Worm (Caenorhabditis elegans) whole organism, mixed stage, embryonic: ENCODE data around the gene gst-24.

Experiments
- lsy-2 ChIP-seq: fragments of 150-350 bp; optimal IDR thresholded peaks from 2 replicates; lab custom pipeline; 2014; ENCODE audit warnings: missing biosample characterization, missing genetic modification characterization
- nhr-2 ChIP-seq: fragments of 150-350 bp; optimal IDR thresholded peaks from 2 replicates; lab custom pipeline; 2014; ENCODE audit warnings: missing biosample characterization, missing genetic modification characterization
- nhr-237 ChIP-seq: fragments of 150-350 bp; optimal IDR thresholded peaks from 2 replicates; lab custom pipeline; 2014; ENCODE audit warnings: missing biosample characterization, missing genetic modification characterization
- nhr-76 ChIP-seq: sonication (generic microtip); optimal IDR thresholded peaks from 2 replicates; lab custom pipeline; 2017; ENCODE audit warnings: missing biosample characterization, missing genetic modification characterization
- pha-4 ChIP-seq: fragments of 150-350 bp; optimal IDR thresholded peaks from 2 replicates; lab custom pipeline; 2018; ENCODE audit warnings: missing biosample characterization, missing genetic modification reagents, missing genetic modification characterization
- sem-2 ChIP-seq: fragments of 200-800 bp; sonication (Bioruptor generic); optimal IDR thresholded peaks from 2 replicates; lab custom pipeline; 2018; ENCODE audit warnings: mild to moderate bottlenecking, missing genetic modification characterization, missing compliant biosample characterization
- unc-62 ChIP-seq: fragments of 150-350 bp; optimal IDR thresholded peaks from 2 replicates; lab custom pipeline; 2014; ENCODE audit warnings: missing biosample characterization, missing genetic modification reagents, missing genetic modification characterization
- ztf-11 ChIP-seq: fragments of 150-350 bp; optimal IDR thresholded peaks from 2 replicates; lab custom pipeline; 2014; ENCODE audit warnings: missing biosample characterization, missing genetic modification characterization

DNA sequence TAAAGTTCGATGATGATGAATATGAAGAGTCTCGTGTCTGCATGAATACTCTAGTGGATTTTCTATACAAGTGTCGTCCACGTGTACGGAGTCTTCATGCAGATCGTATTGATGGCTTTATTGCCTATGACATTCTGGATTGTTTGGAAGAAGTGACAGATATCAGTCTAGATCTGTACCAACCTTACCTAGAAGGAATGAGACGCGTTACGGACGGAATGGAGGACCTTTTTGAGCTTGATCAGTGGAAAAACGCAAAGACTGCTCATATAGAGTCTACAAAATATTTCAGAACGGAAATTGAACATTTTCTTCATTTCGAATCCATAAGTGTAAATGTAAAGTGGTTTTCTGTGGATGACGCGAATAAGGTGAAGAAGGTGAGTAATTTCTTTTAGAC, 37.1 kb upstream of the gst-24 start, which contains the start of gene fbxa-169:
- no peak for TF ChIP-seq nhr-76 (tag; lab: Kevin White, UChicago)
- no peak for TF ChIP-seq nhr-2 (tag; lab: Kevin White, UChicago)
- TF ChIP-seq nhr-237 (tag; lab: Kevin White, UChicago): no peak
- TF ChIP-seq sem-2 (GFP tag; lab: Kevin White, UChicago): no peak
- no peak for TF ChIP-seq pha-4 (tag; lab: Kevin White, UChicago)
- TF ChIP-seq ztf-11 (tag; lab: Kevin White, UChicago): no peak
- TF ChIP-seq unc-62 (GFP tag; lab: Kevin White, UChicago): no peak
- no peak for TF ChIP-seq lsy-2 (tag; lab: Kevin White, UChicago)
